Worm (Caenorhabditis elegans) whole organism, L4/young adult: ENCODE results near the gene srv-21.

ENCODE experiments used
- dao-5 ChIP-seq: sonication (generic microtip); optimal IDR thresholded peaks from 2 replicates; lab custom pipeline; 2016; ENCODE audit warnings: missing genotype, missing genetic modification characterization, moderate library complexity, missing compliant biosample characterization
- him-1 ChIP-seq: sonication (generic microtip); optimal IDR thresholded peaks from 2 replicates; lab custom pipeline; 2016; ENCODE audit warnings: missing genotype, missing genetic modification reagents, missing genetic modification characterization, missing compliant biosample characterization

- TF ChIP-seq him-1 (tag; lab: Kevin White, UChicago), result no peak
- TF ChIP-seq dao-5, result no peak
Observed at ce11 chrIV:5873825-5874224, 3.3 kb downstream of the srv-21 start, which contains the start of gene srv-19.
